Worm (Caenorhabditis elegans): ENCODE data around the gene R11H6.4.

DNA sequence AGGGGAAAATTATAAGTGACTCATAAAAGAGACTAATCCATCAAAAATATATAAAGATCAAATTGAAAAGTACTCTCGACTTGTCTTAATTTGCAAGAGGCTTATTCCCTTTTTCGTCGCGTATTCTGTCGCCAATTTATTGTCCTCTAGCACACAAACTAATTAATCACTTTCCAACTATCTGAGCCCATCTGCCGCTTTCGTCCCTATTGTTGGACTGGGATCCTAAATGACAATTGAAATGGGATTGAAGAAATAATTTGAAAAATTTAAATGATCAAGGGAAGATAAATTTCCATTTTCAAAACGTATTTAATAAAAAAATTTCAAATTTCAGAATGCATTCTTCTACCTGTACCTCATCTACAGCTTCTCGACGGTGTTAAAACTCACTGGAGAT, 40.9 kb downstream of the R11H6.4 start:
- TF ChIP-seq nfya-1 (tag; optimal IDR thresholded peaks at IDR 0.05; ENCODE audit: insufficient read depth) (no peak), eor-1 (tag; optimal IDR thresholded peaks at IDR 0.05) (no peak), hmg-11 (tag; optimal IDR thresholded peaks at IDR 0.05) (no peak)

Data from whole organism, L3 larva.